Fruit fly (Drosophila melanogaster) whole organism, wandering third instar larva: ENCODE results near the gene Spn77Ba.

Experiments
- CG32264 ChIP-seq: fragments of 200-800 bp; sonication (Bioruptor generic); optimal IDR thresholded peaks from 2 replicates; lab custom pipeline; 2016; ENCODE audit warnings: missing biosample characterization, missing genetic modification characterization
- CG9705 ChIP-seq: fragments of 200-800 bp; sonication (Bioruptor generic); optimal IDR thresholded peaks from 2 replicates; lab custom pipeline; 2018; ENCODE audit warnings: missing biosample characterization, mild to moderate bottlenecking, missing genetic modification characterization
- CrebA ChIP-seq: fragments of 200-800 bp; sonication (Bioruptor generic); optimal IDR thresholded peaks from 2 replicates; lab custom pipeline; 2016; ENCODE audit warnings: missing biosample characterization, mild to moderate bottlenecking, missing genetic modification characterization, borderline replicate concordance
- Dif ChIP-seq: fragments of 200-275, 200-300 bp; sonication (Bioruptor generic); optimal IDR thresholded peaks from 2 replicates; lab custom pipeline; 2018; ENCODE audit warnings: missing biosample characterization, missing genetic modification characterization; ENCODE audit not compliant: partially characterized antibody
- HLH106 ChIP-seq: fragments of 200-800 bp; optimal IDR thresholded peaks from 3 replicates; lab custom pipeline; 2019; ENCODE audit warnings: missing biosample characterization, mild to moderate bottlenecking, missing genetic modification characterization, moderate library complexity
- Hnf4 ChIP-seq: fragments of 200-800 bp; sonication (Bioruptor generic); optimal IDR thresholded peaks from 2 replicates; lab custom pipeline; 2016; ENCODE audit warnings: missing biosample characterization, mild to moderate bottlenecking, missing genetic modification characterization
- Hr78 ChIP-seq: fragments of >200 bp; optimal IDR thresholded peaks from 2 replicates; lab custom pipeline; 2017; ENCODE audit warnings: missing biosample characterization, missing genetic modification characterization
- Hr83 ChIP-seq: fragments of 200-300 bp; sonication (Bioruptor generic); optimal IDR thresholded peaks from 2 replicates; lab custom pipeline; 2016; ENCODE audit warnings: missing biosample characterization, mild to moderate bottlenecking, missing genetic modification characterization, moderate library complexity; ENCODE audit not compliant: poor library complexity, severe bottlenecking
- Jra ChIP-seq: sonication (Bioruptor generic); optimal IDR thresholded peaks from 2 replicates; lab custom pipeline; 2016; ENCODE audit warnings: missing biosample characterization, missing genetic modification characterization
- Mio ChIP-seq: sonication (Bioruptor generic); optimal IDR thresholded peaks from 2 replicates; lab custom pipeline; 2016; ENCODE audit warnings: missing biosample characterization, missing genetic modification characterization
- Myc ChIP-seq: fragments of >200 bp; optimal IDR thresholded peaks from 2 replicates; lab custom pipeline; 2017
- OdsH ChIP-seq: fragments of 200-800 bp; sonication (Bioruptor generic); optimal IDR thresholded peaks from 2 replicates; lab custom pipeline; 2016; ENCODE audit warnings: missing biosample characterization, mild to moderate bottlenecking, missing genetic modification characterization
- Rel ChIP-seq, 2 experiments: fragments of 200-800 bp; sonication (Bioruptor generic) in 1 of 2; optimal IDR thresholded peaks; 2 replicates in 1 of 2; 3 replicates in 1 of 2; lab custom pipeline; 2016 to 2019; ENCODE audit warnings: mild to moderate bottlenecking in 2 of 2, missing biosample characterization in 2 of 2, missing genetic modification characterization in 2 of 2, moderate library complexity in 1 of 2
- Sp1 ChIP-seq: fragments of 200-800 bp; sonication (Bioruptor generic); optimal IDR thresholded peaks from 3 replicates; lab custom pipeline; 2019; ENCODE audit warnings: missing biosample characterization, mild to moderate bottlenecking, missing genetic modification characterization, moderate library complexity
- Vsx2 ChIP-seq: fragments of 200-300, 225-300 bp; sonication (Bioruptor generic); optimal IDR thresholded peaks from 2 replicates; lab custom pipeline; 2018; ENCODE audit warnings: missing biosample characterization, missing genetic modification characterization; ENCODE audit not compliant: partially characterized antibody
- br ChIP-seq: fragments of 200-800 bp; sonication (Bioruptor generic); optimal IDR thresholded peaks from 2 replicates; lab custom pipeline; 2016; ENCODE audit warnings: missing biosample characterization, missing genetic modification characterization
- brk ChIP-seq: fragments of 200-800 bp; sonication (Bioruptor generic); optimal IDR thresholded peaks from 2 replicates; lab custom pipeline; 2016; ENCODE audit warnings: missing biosample characterization, mild to moderate bottlenecking, missing genetic modification characterization
- dl ChIP-seq, 2 experiments: fragments of 175-275, 200-275 bp in 1 of 2; fragments of 200-275 bp in 1 of 2; sonication (Bioruptor generic); optimal IDR thresholded peaks; lab custom pipeline; 2018; ENCODE audit warnings: mild to moderate bottlenecking in 2 of 2, missing biosample characterization in 2 of 2, missing genetic modification characterization in 2 of 2, moderate library complexity in 2 of 2; ENCODE audit not compliant: partially characterized antibody in 2 of 2, insufficient read depth in 1 of 2
- dmrt93B ChIP-seq: fragments of 200-800 bp; sonication (Bioruptor generic); optimal IDR thresholded peaks from 2 replicates; lab custom pipeline; 2018; ENCODE audit warnings: missing biosample characterization, mild to moderate bottlenecking, missing genetic modification characterization
- dsf ChIP-seq: sonication (Bioruptor generic); optimal IDR thresholded peaks from 2 replicates; lab custom pipeline; 2016; ENCODE audit warnings: missing biosample characterization, missing genetic modification characterization, borderline replicate concordance
- foxo ChIP-seq, 2 experiments: fragments of 200-800 bp; sonication (Bioruptor generic); optimal IDR thresholded peaks; 2 replicates in 1 of 2; 3 replicates in 1 of 2; lab custom pipeline; 2016 to 2017; ENCODE audit warnings: missing biosample characterization in 2 of 2, missing genetic modification characterization in 2 of 2
- fru ChIP-seq: fragments of 200-800 bp; sonication (Bioruptor generic); optimal IDR thresholded peaks from 3 replicates; lab custom pipeline; 2016; ENCODE audit warnings: missing biosample characterization, mild to moderate bottlenecking, missing genetic modification characterization
- h ChIP-seq: fragments of 200-800 bp; sonication (Bioruptor generic); optimal IDR thresholded peaks from 3 replicates; lab custom pipeline; 2016; ENCODE audit warnings: missing biosample characterization, mild to moderate bottlenecking, missing genetic modification characterization
- jim ChIP-seq: fragments of 175-275, 200-325 bp; sonication (Bioruptor generic); optimal IDR thresholded peaks from 2 replicates; lab custom pipeline; 2016; ENCODE audit warnings: missing biosample characterization, mild to moderate bottlenecking, missing genetic modification characterization
- pan ChIP-seq: fragments of >200 bp; optimal IDR thresholded peaks from 2 replicates; lab custom pipeline; 2017
- psq ChIP-seq: fragments of 200-800 bp; sonication (Bioruptor generic); optimal IDR thresholded peaks from 3 replicates; lab custom pipeline; 2017; ENCODE audit warnings: missing biosample characterization, mild to moderate bottlenecking, missing genetic modification characterization, moderate library complexity
- rgr ChIP-seq: fragments of 200-800 bp; sonication (Bioruptor generic); optimal IDR thresholded peaks from 3 replicates; lab custom pipeline; 2016; ENCODE audit warnings: missing biosample characterization, mild to moderate bottlenecking, missing genetic modification characterization
- sage ChIP-seq: fragments of 200-800 bp; sonication (Bioruptor generic); optimal IDR thresholded peaks from 2 replicates; lab custom pipeline; 2016; ENCODE audit warnings: missing biosample characterization, mild to moderate bottlenecking, missing genetic modification characterization
- usp ChIP-seq: fragments of >200 bp; optimal IDR thresholded peaks from 2 replicates; lab custom pipeline; 2017; ENCODE audit warnings: missing biosample characterization, missing genetic modification characterization

The Spn77Ba gene

dm6 chr3L:20316956-20317589 is at the start of gene Spn77Ba:
Spn77Ba (plus strand) TSS chr3L:20317190.
- TF ChIP-seq Mio (GFP tag; lab: Kevin White, UChicago), result no peak
- TF ChIP-seq Rel (GFP tag; optimal IDR thresholded peaks at IDR 0.05; lab: Kevin White, UChicago), result no peak
- TF ChIP-seq Rel (tag; optimal IDR thresholded peaks at IDR 0.05; lab: Kevin White, UChicago), result peak; percentile 98
- peak; percentile 20 for TF ChIP-seq Hr83
- TF ChIP-seq Hnf4, result peak; percentile 71
- peak; percentile 7 for TF ChIP-seq fru (GFP tag; lab: Kevin White, UChicago)
- TF ChIP-seq dl (GFP tag; optimal IDR thresholded peaks at IDR 0.05; lab: Kevin White, UChicago; ENCODE audit: insufficient read depth in 1 of 2, partially characterized antibody in 2 of 2), result peak; percentile 21 to 56
- peak; percentile 30 for TF ChIP-seq rgr
- no peak for TF ChIP-seq usp (GFP tag; lab: Kevin White, UChicago)
- peak; percentile 69 for TF ChIP-seq Dif (GFP tag; lab: Kevin White, UChicago)
- peak; percentile 34 for TF ChIP-seq h (GFP tag; lab: Kevin White, UChicago)
- peak; percentile 19 for TF ChIP-seq psq
- TF ChIP-seq jim (GFP tag; lab: Kevin White, UChicago), result no peak

DNA sequence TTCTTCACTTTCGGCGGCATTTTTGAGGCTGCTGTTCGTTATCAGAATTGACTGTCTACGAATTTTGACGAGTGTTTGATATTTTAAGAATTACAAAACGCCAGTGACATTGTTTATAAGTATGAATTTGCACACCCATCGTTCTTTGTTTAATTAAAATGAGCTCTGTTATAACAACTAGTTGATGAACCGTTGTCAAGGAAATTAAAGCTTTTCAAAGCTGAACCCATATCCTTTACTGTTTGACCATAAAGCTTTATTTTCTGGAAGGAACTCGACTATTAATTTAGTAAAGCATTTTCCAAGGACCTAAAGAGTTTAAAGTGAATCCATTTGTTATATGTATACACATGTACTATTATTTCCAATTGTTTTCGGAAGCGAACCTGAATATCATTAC is 41.8 kb upstream of the Spn77Ba start, which contains the start of gene CG17122:
TSS of gene CG17122 (minus strand) at position 101 of the 400 bp plus-strand sequence.
- TF ChIP-seq HLH106 (tag; lab: Kevin White, UChicago) (no peak), sage (GFP tag; lab: Kevin White, UChicago) (no peak), Rel (GFP tag; optimal IDR thresholded peaks at IDR 0.05; lab: Kevin White, UChicago) (no peak), Rel (tag; optimal IDR thresholded peaks at IDR 0.05; lab: Kevin White, UChicago) (no peak), Hr78 (no peak), br (no peak), Hr83 (no peak), OdsH (GFP tag; lab: Kevin White, UChicago) (no peak), dsf (GFP tag; lab: Kevin White, UChicago) (no peak), Dif (GFP tag; lab: Kevin White, UChicago) (no peak), foxo (GFP tag; optimal IDR thresholded peaks at IDR 0.05; lab: Kevin White, UChicago) (no peak), psq (no peak), Myc (no peak), Sp1 (GFP tag; lab: Kevin White, UChicago) (no peak), usp (GFP tag; lab: Kevin White, UChicago) (no peak), Mio (GFP tag; lab: Kevin White, UChicago) (no peak), brk (GFP tag; lab: Kevin White, UChicago) (no peak), CG9705 (GFP tag; lab: Kevin White, UChicago) (no peak)

DNA sequence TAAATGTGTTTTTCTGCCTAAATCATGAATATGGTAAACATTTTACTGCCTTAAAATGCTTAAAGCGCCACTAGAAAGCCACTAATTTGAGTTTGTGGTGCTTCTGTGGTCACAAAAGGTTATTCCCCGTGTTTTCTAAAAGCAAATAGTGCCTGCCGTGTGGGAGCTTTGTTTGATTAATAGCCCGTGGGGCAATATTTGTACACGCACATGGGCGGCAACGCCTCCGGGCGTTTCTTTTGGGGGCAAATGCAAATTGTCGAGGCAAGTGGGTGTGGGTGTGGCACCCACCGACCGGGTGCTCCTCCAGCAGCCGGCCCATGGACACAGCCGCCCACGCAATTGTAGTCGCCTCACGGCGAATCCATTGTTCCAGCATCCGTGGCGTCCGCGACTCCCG is 41.1 kb upstream of the Spn77Ba start:
- TF ChIP-seq rgr (no peak), Sp1 (GFP tag; lab: Kevin White, UChicago) (no peak), CrebA (GFP tag; lab: Kevin White, UChicago) (no peak), br (no peak), Rel (GFP tag; optimal IDR thresholded peaks at IDR 0.05; lab: Kevin White, UChicago) (no peak), Rel (tag; optimal IDR thresholded peaks at IDR 0.05; lab: Kevin White, UChicago) (no peak), brk (GFP tag; lab: Kevin White, UChicago) (no peak), dsf (GFP tag; lab: Kevin White, UChicago) (no peak)

DNA sequence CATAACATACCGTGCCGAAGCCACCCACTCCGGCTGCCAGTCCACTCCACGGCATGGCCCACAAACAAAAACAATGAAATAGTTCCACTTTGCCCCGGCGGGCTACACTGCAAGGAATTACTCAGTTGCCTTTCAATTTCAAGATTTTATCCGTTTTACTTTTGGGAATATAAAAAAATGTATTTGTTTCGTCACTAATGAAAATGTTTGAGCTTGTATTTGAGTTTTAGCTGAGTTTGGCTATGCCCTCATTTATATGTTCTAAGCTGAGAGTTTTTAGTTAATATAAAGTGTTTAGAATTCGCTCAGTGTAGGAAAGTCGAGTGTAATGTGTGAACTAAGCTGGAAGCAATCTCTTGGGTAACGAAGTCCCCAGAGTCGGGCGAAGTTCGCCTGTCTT is 40.4 kb upstream of the Spn77Ba start:
- no peak for TF ChIP-seq OdsH (GFP tag; lab: Kevin White, UChicago)
- no peak for TF ChIP-seq fru (GFP tag; lab: Kevin White, UChicago)
- no peak for TF ChIP-seq Sp1 (GFP tag; lab: Kevin White, UChicago)
- no peak for TF ChIP-seq pan (lab: Kevin White, UChicago)
- TF ChIP-seq Vsx2 (GFP tag; lab: Kevin White, UChicago), result no peak
- TF ChIP-seq CG32264, result no peak
- no peak for TF ChIP-seq dmrt93B (GFP tag; lab: Kevin White, UChicago)
- TF ChIP-seq psq, result no peak
- no peak for TF ChIP-seq Jra (GFP tag; lab: Kevin White, UChicago)
- TF ChIP-seq Mio (GFP tag; lab: Kevin White, UChicago), result no peak
- no peak for TF ChIP-seq Hnf4
